Worm (Caenorhabditis elegans): ENCODE measurements around the gene tag-115.

DNA sequence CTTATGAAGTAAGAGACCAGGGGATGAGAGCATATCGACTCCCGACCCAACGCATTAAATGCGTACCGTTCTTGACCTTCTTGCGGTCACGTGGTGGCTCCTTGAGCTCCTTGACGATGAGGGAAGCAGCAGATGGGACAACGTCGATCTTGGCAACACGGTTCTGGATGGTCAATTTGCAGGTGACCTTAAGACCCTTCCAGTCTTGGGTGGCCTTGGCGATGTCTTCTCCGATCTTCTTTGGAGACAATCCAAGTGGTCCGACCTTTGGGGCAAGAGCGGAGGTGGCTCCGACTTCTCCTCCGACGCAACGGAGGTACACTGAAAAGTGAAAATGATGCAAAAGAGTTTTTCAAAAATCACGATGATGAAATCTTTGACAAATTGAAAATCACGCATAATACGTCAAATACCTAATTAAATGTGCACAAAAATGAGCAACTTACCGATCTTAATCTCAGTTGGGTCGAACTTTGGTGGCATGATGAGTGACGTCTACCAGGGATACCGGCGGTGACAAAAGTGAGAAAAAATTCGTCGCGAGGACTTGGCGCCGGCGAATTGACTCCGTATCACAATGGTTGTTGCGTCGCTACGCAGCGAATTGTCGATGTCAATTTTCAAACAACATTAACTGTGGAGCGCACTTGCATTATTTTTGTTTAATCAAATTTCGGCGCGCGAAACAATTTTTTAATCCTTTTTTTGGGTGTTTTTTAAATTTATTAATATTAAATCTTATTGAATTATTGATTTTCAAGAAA, 1.0 kb upstream of the tag-115 start, which contains the start of gene rpl-12:
- TF ChIP-seq aly-2 (tag; optimal IDR thresholded peaks at IDR 0.05) (peak; percentile 71), nhr-11 (tag; optimal IDR thresholded peaks at IDR 0.05) (peak; percentile 95), nhr-25 (tag; optimal IDR thresholded peaks at IDR 0.05) (peak; percentile 99), zag-1 (tag; optimal IDR thresholded peaks at IDR 0.05) (peak; percentile 67), hmg-11 (tag; optimal IDR thresholded peaks at IDR 0.05) (peak; percentile 91), R02D3.7 (tag; optimal IDR thresholded peaks at IDR 0.05) (peak; percentile 91)
